Fruit fly (Drosophila melanogaster) whole organism, adult: Measurements from ENCODE around the gene shep.

Source experiments
- CG12768 ChIP-seq: fragments of 200-800 bp; sonication (Bioruptor generic); optimal IDR thresholded peaks from 2 replicates; lab custom pipeline; 2017; ENCODE audit warnings: missing biosample characterization, missing genetic modification characterization, mild to moderate bottlenecking, moderate library complexity, missing genetic modification reagents
- CG5204 ChIP-seq: fragments of 200-800 bp; sonication (Bioruptor generic); optimal IDR thresholded peaks from 2 replicates; lab custom pipeline; 2016; ENCODE audit warnings: missing biosample characterization, missing genetic modification characterization
- CG7101 ChIP-seq: fragments of 200-800 bp; sonication (Bioruptor generic); optimal IDR thresholded peaks from 2 replicates; lab custom pipeline; 2018; ENCODE audit warnings: missing biosample characterization, mild to moderate bottlenecking, missing genetic modification characterization, moderate library complexity
- Crg-1 ChIP-seq: fragments of 200-800 bp; sonication (Bioruptor generic); optimal IDR thresholded peaks from 2 replicates; lab custom pipeline; 2016; ENCODE audit warnings: missing biosample characterization, missing genetic modification characterization
- Hr96 ChIP-seq: fragments of 200-800 bp; sonication (Bioruptor generic); optimal IDR thresholded peaks from 2 replicates; lab custom pipeline; 2016; ENCODE audit warnings: missing biosample characterization, missing genetic modification characterization
- Mnt ChIP-seq: fragments of 200-800 bp; sonication (Bioruptor generic); optimal IDR thresholded peaks from 2 replicates; lab custom pipeline; 2016; ENCODE audit warnings: missing biosample characterization, mild to moderate bottlenecking, missing genetic modification characterization
- cic ChIP-seq: fragments of 200-800 bp; sonication (Bioruptor generic); optimal IDR thresholded peaks from 2 replicates; lab custom pipeline; 2017; ENCODE audit warnings: missing biosample characterization, mild to moderate bottlenecking, missing genetic modification characterization, moderate library complexity
- cnc ChIP-seq, 2 experiments: fragments of >200 bp; optimal IDR thresholded peaks; 2 replicates each; lab custom pipeline; 2017
- pad ChIP-seq: fragments of 200-800 bp; sonication (Bioruptor generic); optimal IDR thresholded peaks from 3 replicates; lab custom pipeline; 2017; ENCODE audit warnings: missing biosample characterization, missing genetic modification characterization, mild to moderate bottlenecking, moderate library complexity, missing genetic modification reagents
- tj ChIP-seq: fragments of 200-800 bp; sonication (Bioruptor generic); optimal IDR thresholded peaks from 3 replicates; lab custom pipeline; 2017; ENCODE audit warnings: missing biosample characterization, mild to moderate bottlenecking, missing genetic modification characterization, moderate library complexity
- toe ChIP-seq: fragments of 200-800 bp; sonication (Bioruptor generic); optimal IDR thresholded peaks from 2 replicates; lab custom pipeline; 2016; ENCODE audit warnings: missing biosample characterization, missing genetic modification characterization

- TF ChIP-seq CG7101 (tag; lab: Kevin White, UChicago) (no peak), Mnt (no peak), cnc (optimal IDR thresholded peaks at IDR 0.05; lab: Kevin White, UChicago) (no peak), tj (GFP tag; lab: Kevin White, UChicago) (no peak), toe (no peak), CG5204 (GFP tag; lab: Kevin White, UChicago) (no peak), Crg-1 (GFP tag; lab: Kevin White, UChicago) (no peak), Hr96 (GFP tag; lab: Kevin White, UChicago) (no peak), pad (GFP tag; lab: Kevin White, UChicago) (no peak), cic (GFP tag; lab: Kevin White, UChicago) (no peak), CG12768 (GFP tag; lab: Kevin White, UChicago) (no peak)
These were observed 98.8 kb downstream of the shep start for dm6 chr3L:5178903-5179302.
